Fruit fly (Drosophila melanogaster): Measurements from ENCODE around the gene Syn.
A peak's percentile ranks its signal among the peaks of the same experiment; 100 is the strongest.

Syn gene

DNA sequence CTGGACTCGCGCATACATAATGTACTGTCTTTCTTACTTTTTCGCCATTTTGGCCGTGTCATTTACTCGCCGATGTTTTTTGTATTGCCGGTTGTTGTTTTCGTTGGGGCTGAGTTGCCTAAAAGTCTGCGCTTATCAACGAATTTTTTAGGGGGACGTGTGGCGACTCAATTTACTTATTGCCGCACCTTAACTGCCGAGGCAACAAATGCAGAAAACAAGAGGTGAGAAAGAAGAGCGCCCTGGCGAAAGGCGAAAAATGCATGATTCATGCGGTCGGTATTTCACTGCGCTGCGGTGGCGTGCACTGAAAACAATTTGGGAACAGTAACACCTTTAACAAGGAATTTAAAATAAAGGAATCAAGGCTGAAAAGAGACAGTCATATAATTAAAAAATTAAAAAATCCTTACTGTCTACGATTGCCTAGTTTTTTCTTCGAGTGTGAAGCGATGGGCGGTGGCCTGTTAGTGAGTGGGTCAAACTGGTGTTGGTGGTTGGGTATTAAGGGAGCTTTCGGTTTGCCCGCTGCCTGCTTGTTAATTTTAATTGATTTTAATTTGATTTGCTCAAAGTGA, 78.5 kb downstream of the Syn start (continued):
- TF ChIP-seq psq (GFP tag; optimal IDR thresholded peaks at IDR 0.05) = no peak
- peak; percentile 41 for TF ChIP-seq CG3838 (GFP tag; optimal IDR thresholded peaks at IDR 0.05)
- peak; percentile 79 for TF ChIP-seq gem (tag; optimal IDR thresholded peaks at IDR 0.05)
- no peak for TF ChIP-seq Myb (GFP tag; optimal IDR thresholded peaks at IDR 0.05)
- TF ChIP-seq caup (GFP tag; optimal IDR thresholded peaks at IDR 0.05; ENCODE audit: severe bottlenecking) = peak; percentile 20
- TF ChIP-seq Side (GFP tag; optimal IDR thresholded peaks at IDR 0.05) = peak; percentile 24
- peak; percentile 70 for TF ChIP-seq B-H1 (GFP tag; IDR thresholded peaks at IDR 0.05)
- peak; percentile 4 for TF ChIP-seq CG8281 (tag; optimal IDR thresholded peaks at IDR 0.05)
- no peak for TF ChIP-seq hkb (optimal IDR thresholded peaks at IDR 0.05)
- peak; percentile 83 for TF ChIP-seq hkb (GFP tag; IDR thresholded peaks at IDR 0.05)
- TF ChIP-seq tgo (GFP tag; IDR thresholded peaks at IDR 0.05) = peak; percentile 69
- no peak for TF ChIP-seq HLH4C (GFP tag; IDR thresholded peaks at IDR 0.05; ENCODE audit: partially characterized antibody)
- no peak for TF ChIP-seq aop (GFP tag; IDR thresholded peaks at IDR 0.05)
- peak; percentile 28 for TF ChIP-seq CG12942 (GFP tag; optimal IDR thresholded peaks at IDR 0.05)
- peak; percentile 29; the same call in 1 of the 2 replicates for TF ChIP-seq toy (GFP tag; IDR thresholded peaks at IDR 0.05)
- TF ChIP-seq vnd (GFP tag; IDR thresholded peaks at IDR 0.05; ENCODE audit: partially characterized antibody) = no peak
- peak; percentile 65; the same call in 2 of the 3 replicates for TF ChIP-seq Optix (GFP tag; IDR thresholded peaks at IDR 0.05)
- peak; percentile 77 for TF ChIP-seq CG14667 (GFP tag; IDR thresholded peaks at IDR 0.05)
- no peak for TF ChIP-seq bowl (GFP tag; IDR thresholded peaks at IDR 0.05)
- peak; percentile 63 for TF ChIP-seq nmo (GFP tag; optimal IDR thresholded peaks at IDR 0.05)
- TF ChIP-seq Chrac-16 (GFP tag; optimal IDR thresholded peaks at IDR 0.05) = peak; percentile 46
- no peak for TF ChIP-seq Lpt (GFP tag; optimal IDR thresholded peaks at IDR 0.05)
- peak; percentile 48 for TF ChIP-seq HHEX (GFP tag; optimal IDR thresholded peaks at IDR 0.05)
- no peak for TF ChIP-seq gfzf (GFP tag; optimal IDR thresholded peaks at IDR 0.05)
- TF ChIP-seq CG9876 (GFP tag; optimal IDR thresholded peaks at IDR 0.05) = no peak
- TF ChIP-seq CG12104 (GFP tag; optimal IDR thresholded peaks at IDR 0.05) = no peak
- TF ChIP-seq CG4730 (GFP tag; IDR thresholded peaks at IDR 0.05) = peak; percentile 75
- TF ChIP-seq nerfin-1 (tag; optimal IDR thresholded peaks at IDR 0.05) = peak; percentile 11
- no peak for TF ChIP-seq CG15479 (GFP tag; optimal IDR thresholded peaks at IDR 0.05)
- TF ChIP-seq seq (GFP tag; IDR thresholded peaks at IDR 0.05) = peak; percentile 64; the same call in 1 of the 2 replicates
- TF ChIP-seq ssp (GFP tag; IDR thresholded peaks at IDR 0.05) = peak; percentile 52
- peak; percentile 76 for TF ChIP-seq so (GFP tag; IDR thresholded peaks at IDR 0.05)
- no peak for TF ChIP-seq pita (GFP tag; optimal IDR thresholded peaks at IDR 0.05)
- peak; percentile 48 for TF ChIP-seq Dad (GFP tag; optimal IDR thresholded peaks at IDR 0.05)
- TF ChIP-seq gro (GFP tag; optimal IDR thresholded peaks at IDR 0.05) = peak; percentile 24
- TF ChIP-seq slbo (GFP tag; IDR thresholded peaks at IDR 0.05) = peak; percentile 87
- peak; percentile 85 for TF ChIP-seq dysf (GFP tag; IDR thresholded peaks at IDR 0.05)
- TF ChIP-seq Ssrp (tag; optimal IDR thresholded peaks at IDR 0.05) = peak; percentile 66
- no peak for TF ChIP-seq Dip2 (GFP tag; IDR thresholded peaks at IDR 0.05)
- peak; percentile 77 for TF ChIP-seq CG14050 (GFP tag; IDR thresholded peaks at IDR 0.05)
- TF ChIP-seq nau (GFP tag; optimal IDR thresholded peaks at IDR 0.05) = no peak
- peak; percentile 41 for TF ChIP-seq CG15514 (GFP tag; optimal IDR thresholded peaks at IDR 0.05)
- peak; percentile 70 for TF ChIP-seq CG15269 (tag; optimal IDR thresholded peaks at IDR 0.05)
- peak; percentile 50 for TF ChIP-seq CG5245 (GFP tag; optimal IDR thresholded peaks at IDR 0.05)
- peak; percentile 20 for TF ChIP-seq salm (tag; optimal IDR thresholded peaks at IDR 0.05)
- TF ChIP-seq NfI (GFP tag; optimal IDR thresholded peaks at IDR 0.05) = peak; percentile 68
- no peak for TF ChIP-seq zen2 (GFP tag; IDR thresholded peaks at IDR 0.05; ENCODE audit: partially characterized antibody)
- TF ChIP-seq CG15011 (GFP tag; optimal IDR thresholded peaks at IDR 0.05) = no peak
- no peak for TF ChIP-seq CG7963 (GFP tag; IDR thresholded peaks at IDR 0.05; ENCODE audit: partially characterized antibody)
- peak; percentile 14 for TF ChIP-seq zen (tag; optimal IDR thresholded peaks at IDR 0.05)
- TF ChIP-seq sr (GFP tag; IDR thresholded peaks at IDR 0.05) = peak; percentile 67; the same call in 2 of the 3 replicates

Data from whole organism, embryonic.